Fruit fly (Drosophila melanogaster) Kc167 (cell line): ENCODE results near the gene Cp16.

Experiments
- Myc ChIP-seq: fragments of >200 bp; optimal IDR thresholded peaks from 2 replicates; lab custom pipeline; 2017; ENCODE audit warnings: missing external identifiers
- Sin3A ChIP-seq: fragments of >200 bp; optimal IDR thresholded peaks from 2 replicates; lab custom pipeline; 2018; ENCODE audit warnings: missing external identifiers
- h ChIP-seq: fragments of >200 bp; optimal IDR thresholded peaks from 3 replicates; lab custom pipeline; 2018; ENCODE audit warnings: missing external identifiers
- insv ChIP-seq: fragments of >200 bp; optimal IDR thresholded peaks from 3 replicates; lab custom pipeline; 2018; ENCODE audit warnings: missing external identifiers
- psq ChIP-seq: fragments of >200 bp; optimal IDR thresholded peaks from 2 replicates; lab custom pipeline; 2017; ENCODE audit warnings: missing external identifiers
- ttk ChIP-seq: sonication (Bioruptor generic); optimal IDR thresholded peaks from 2 replicates; lab custom pipeline; 2017; ENCODE audit warnings: missing external identifiers

The Cp16 gene

dm6 chr3L:8741051-8741468 lies 9.3 kb downstream of the Cp16 start:
- TF ChIP-seq Myc (lab: Kevin White, UChicago) (no peak), ttk (lab: Kevin White, UChicago) (no peak), Sin3A (no peak), psq (lab: Kevin White, UChicago) (no peak), h (lab: Kevin White, UChicago) (no peak), insv (lab: Kevin White, UChicago) (no peak)

dm6 chr3L:8745210-8745609 lies 13.5 kb downstream of the Cp16 start, which contains the start of gene Prm:
TSS of gene Prm (minus strand) at chr3L:8745310.
- TF ChIP-seq Myc (lab: Kevin White, UChicago) (no peak), psq (lab: Kevin White, UChicago) (no peak), insv (lab: Kevin White, UChicago) (no peak), h (lab: Kevin White, UChicago) (no peak), Sin3A (no peak), ttk (lab: Kevin White, UChicago) (no peak)

- no peak for TF ChIP-seq h (lab: Kevin White, UChicago)
- no peak for TF ChIP-seq insv (lab: Kevin White, UChicago)
- no peak for TF ChIP-seq psq (lab: Kevin White, UChicago)
- TF ChIP-seq Myc (lab: Kevin White, UChicago) = no peak
- no peak for TF ChIP-seq ttk (lab: Kevin White, UChicago)
- TF ChIP-seq Sin3A = no peak
Measured at dm6 chr3L:8746519-8746918, 14.8 kb downstream of the Cp16 start.

DNA sequence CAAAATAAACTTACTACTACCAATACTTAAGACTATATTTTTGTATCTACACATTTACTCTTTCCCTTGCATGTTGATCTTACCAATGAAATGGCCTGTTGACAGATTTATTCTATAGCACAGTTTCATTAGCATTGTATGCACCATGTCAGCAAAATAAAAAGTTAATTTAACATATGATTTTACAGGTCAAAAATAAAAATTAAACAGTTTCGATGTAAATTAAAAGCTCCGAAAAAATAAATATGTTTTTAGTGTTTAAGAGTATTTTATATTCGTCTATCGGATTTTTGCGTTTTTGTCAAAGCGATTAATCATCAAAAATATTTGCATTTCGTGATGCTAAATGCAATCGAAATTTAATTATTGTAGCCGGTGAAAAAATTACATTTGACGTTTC lies 16.6 kb downstream of the Cp16 start:
- TF ChIP-seq insv (lab: Kevin White, UChicago) (no peak), h (lab: Kevin White, UChicago) (no peak)

dm6 chr3L:8748839-8749238 lies 17.1 kb downstream of the Cp16 start:
- TF ChIP-seq Myc (lab: Kevin White, UChicago) (no peak), psq (lab: Kevin White, UChicago) (no peak), insv (lab: Kevin White, UChicago) (no peak), h (lab: Kevin White, UChicago) (no peak), ttk (lab: Kevin White, UChicago) (no peak), Sin3A (no peak)

dm6 chr3L:8749676-8750654 lies 18.2 kb downstream of the Cp16 start, which contains the start of gene CG13306:
TSS of gene CG13306 (minus strand) at chr3L:8749726.
- TF ChIP-seq Myc (lab: Kevin White, UChicago) (no peak), psq (lab: Kevin White, UChicago) (no peak), ttk (lab: Kevin White, UChicago) (no peak), Sin3A (no peak), insv (lab: Kevin White, UChicago) (no peak), h (lab: Kevin White, UChicago) (no peak)

DNA sequence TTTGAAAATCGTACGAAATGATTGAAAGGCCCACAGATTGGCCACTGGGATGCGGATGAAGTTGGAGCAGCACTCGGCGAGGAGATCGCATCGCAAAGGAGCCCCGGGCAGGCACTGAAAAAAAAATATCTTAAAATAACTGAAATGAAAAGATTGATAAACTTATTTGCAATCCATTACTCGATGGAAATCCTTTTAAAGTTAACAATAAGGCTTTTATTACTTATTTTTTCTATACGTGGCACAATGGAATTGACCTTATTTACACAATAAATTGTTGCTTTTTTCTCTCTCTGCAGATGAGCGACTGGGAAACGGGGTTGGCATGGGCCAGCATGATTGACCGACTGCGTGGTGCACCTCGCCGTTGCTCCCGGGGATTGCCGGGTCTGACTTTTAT lies 19.5 kb downstream of the Cp16 start:
- TF ChIP-seq insv (lab: Kevin White, UChicago) (no peak), ttk (lab: Kevin White, UChicago) (no peak), h (lab: Kevin White, UChicago) (no peak), Myc (lab: Kevin White, UChicago) (no peak), Sin3A (no peak), psq (lab: Kevin White, UChicago) (no peak)

DNA sequence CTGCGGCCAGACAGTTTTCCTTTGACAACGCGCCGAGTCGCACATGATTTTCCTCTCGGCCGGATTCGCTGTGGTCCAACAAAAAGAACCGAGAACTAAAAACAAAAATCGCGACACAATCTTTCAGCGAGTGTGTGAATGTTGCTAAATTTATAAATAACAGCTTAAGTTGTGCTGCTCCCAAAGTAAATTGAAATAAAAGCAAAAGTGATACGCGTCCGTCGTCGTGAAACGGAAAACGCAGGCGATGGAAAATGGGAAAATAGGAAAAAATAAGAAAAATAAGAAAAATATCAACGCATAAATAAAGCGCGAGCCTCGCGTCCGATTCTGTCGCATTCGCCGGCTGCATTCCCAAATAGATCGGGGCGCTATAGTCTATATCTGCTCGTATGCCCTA lies 21.8 kb downstream of the Cp16 start, which contains the start of gene Fhos:
Gene Fhos (plus strand): TSS at position 28 of the 400 bp plus-strand sequence.
- TF ChIP-seq ttk (lab: Kevin White, UChicago) = no peak
- no peak for TF ChIP-seq insv (lab: Kevin White, UChicago)
- no peak for TF ChIP-seq psq (lab: Kevin White, UChicago)

- no peak for TF ChIP-seq insv (lab: Kevin White, UChicago)
- no peak for TF ChIP-seq Sin3A
- TF ChIP-seq Myc (lab: Kevin White, UChicago) = no peak
- no peak for TF ChIP-seq h (lab: Kevin White, UChicago)
- no peak for TF ChIP-seq ttk (lab: Kevin White, UChicago)
- TF ChIP-seq psq (lab: Kevin White, UChicago) = no peak
Measured at dm6 chr3L:8755689-8756088, 23.9 kb downstream of the Cp16 start, which contains the start of gene CG6576. TSS of gene CG6576 (plus strand) at chr3L:8755989.

- TF ChIP-seq Sin3A = no peak
- TF ChIP-seq Myc (lab: Kevin White, UChicago) = no peak
- no peak for TF ChIP-seq h (lab: Kevin White, UChicago)
- TF ChIP-seq insv (lab: Kevin White, UChicago) = no peak
- no peak for TF ChIP-seq psq (lab: Kevin White, UChicago)
- TF ChIP-seq ttk (lab: Kevin White, UChicago) = no peak
Measured at dm6 chr3L:8763037-8763454, 31.3 kb downstream of the Cp16 start.

DNA sequence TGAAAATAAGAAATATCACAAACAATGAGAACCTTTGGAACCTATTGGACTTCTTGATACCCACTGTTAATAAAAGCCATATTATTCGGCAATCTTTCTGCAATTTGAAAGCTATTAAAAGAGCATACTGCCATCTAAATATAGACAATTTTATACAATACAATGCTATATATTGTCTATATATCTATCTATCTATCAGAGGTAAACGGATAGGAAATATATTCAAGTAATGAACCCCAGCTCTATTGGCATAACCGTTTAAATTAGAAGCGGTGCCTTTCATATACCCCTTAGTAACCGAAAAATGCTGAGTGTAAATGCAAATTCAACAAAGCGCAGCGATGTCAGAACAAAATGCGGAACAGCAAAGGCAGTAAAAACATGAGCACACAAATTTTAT lies 32.0 kb downstream of the Cp16 start:
- TF ChIP-seq psq (lab: Kevin White, UChicago) = no peak

DNA sequence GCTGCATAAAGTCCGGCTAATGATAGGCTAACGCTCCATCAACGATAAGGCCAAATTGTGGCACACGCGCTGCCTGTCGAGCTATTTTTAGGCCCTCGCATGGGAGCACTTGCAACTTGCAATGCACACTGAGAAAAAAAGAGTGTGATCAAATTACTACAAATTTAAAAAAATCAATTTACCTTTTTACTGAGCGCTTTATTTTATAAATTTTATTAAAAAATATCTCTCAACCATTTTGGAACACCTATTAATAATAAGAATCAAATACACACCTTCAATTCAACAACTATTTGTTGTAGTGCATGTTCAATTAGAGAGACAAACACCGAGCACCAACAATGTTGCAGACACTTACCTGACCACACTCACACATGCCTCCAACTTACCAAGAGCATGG lies 33.7 kb downstream of the Cp16 start:
- no peak for TF ChIP-seq psq (lab: Kevin White, UChicago)
- TF ChIP-seq insv (lab: Kevin White, UChicago) = no peak
- TF ChIP-seq h (lab: Kevin White, UChicago) = no peak
- no peak for TF ChIP-seq ttk (lab: Kevin White, UChicago)
- TF ChIP-seq Myc (lab: Kevin White, UChicago) = no peak
- TF ChIP-seq Sin3A = no peak
